Fruit fly (Drosophila melanogaster) whole organism, adult: ENCODE results near the gene CG43102.

Experiments used
- CG11617 ChIP-seq: fragments of 200-800 bp; sonication (Bioruptor generic); optimal IDR thresholded peaks from 2 replicates; lab custom pipeline; 2017; ENCODE audit warnings: mild to moderate bottlenecking, missing biosample characterization, missing genetic modification reagents, missing genetic modification characterization
- CG7045 ChIP-seq: fragments of 200-800 bp; sonication (Bioruptor generic); optimal IDR thresholded peaks from 2 replicates; lab custom pipeline; 2017; ENCODE audit warnings: missing biosample characterization, mild to moderate bottlenecking, missing genetic modification characterization
- Crg-1 ChIP-seq: fragments of 200-800 bp; sonication (Bioruptor generic); optimal IDR thresholded peaks from 2 replicates; lab custom pipeline; 2016; ENCODE audit warnings: missing biosample characterization, missing genetic modification characterization
- Mnt ChIP-seq: fragments of 200-800 bp; sonication (Bioruptor generic); optimal IDR thresholded peaks from 2 replicates; lab custom pipeline; 2016; ENCODE audit warnings: missing biosample characterization, mild to moderate bottlenecking, missing genetic modification characterization
- bab1 ChIP-seq: fragments of 200-800 bp; sonication (Bioruptor generic); optimal IDR thresholded peaks from 3 replicates; lab custom pipeline; 2019; ENCODE audit warnings: missing biosample characterization, mild to moderate bottlenecking, missing genetic modification characterization, moderate library complexity
- cic ChIP-seq: fragments of 200-800 bp; sonication (Bioruptor generic); optimal IDR thresholded peaks from 2 replicates; lab custom pipeline; 2017; ENCODE audit warnings: missing biosample characterization, mild to moderate bottlenecking, missing genetic modification characterization, moderate library complexity
- kay ChIP-seq: fragments of 200-800 bp; sonication (Bioruptor generic); peaks from one replicate; lab custom pipeline; 2016; ENCODE audit warnings: missing biosample characterization, missing genetic modification characterization, borderline replicate concordance
- ovo ChIP-seq: fragments of 200-800 bp; sonication (Bioruptor generic); optimal IDR thresholded peaks from 2 replicates; lab custom pipeline; 2016; ENCODE audit warnings: missing biosample characterization, missing genetic modification characterization

DNA sequence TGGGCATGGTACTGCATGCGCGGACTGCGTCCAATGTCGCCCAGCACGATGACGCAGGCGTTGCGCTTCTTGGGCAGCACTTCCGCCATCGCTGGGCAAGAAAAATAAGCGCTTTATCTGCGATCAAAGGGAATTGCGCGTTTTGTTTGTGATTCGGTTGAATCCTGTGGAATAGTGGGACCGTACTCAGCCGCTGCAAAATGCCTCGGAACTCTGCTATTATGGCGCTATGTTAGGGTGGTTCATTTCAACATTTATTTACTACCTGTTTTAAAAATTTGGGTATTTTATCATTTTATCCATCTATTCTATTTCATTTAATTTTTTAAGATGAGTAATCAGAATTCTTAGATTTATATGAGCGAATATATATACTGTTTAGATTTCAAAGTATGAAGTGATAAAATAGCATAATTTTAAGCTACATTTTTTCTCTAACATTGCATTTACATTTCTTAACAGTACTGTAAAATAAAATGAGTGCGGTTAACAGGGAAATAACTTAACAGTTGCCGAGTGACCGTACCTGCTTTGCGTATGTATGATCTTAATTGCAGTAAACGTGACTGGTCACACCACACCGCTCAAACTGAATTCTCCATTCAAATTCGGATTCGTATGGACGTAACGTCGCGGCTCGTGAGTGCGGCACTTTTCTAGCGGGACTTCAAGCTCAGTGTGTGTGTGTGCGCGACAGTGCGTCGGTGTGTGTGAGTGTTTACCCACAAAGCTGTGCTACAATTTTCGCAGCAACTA is 16.8 kb upstream of the CG43102 start, which contains the start of the genes Alg1 and tinc:
- TF ChIP-seq kay (GFP tag; lab: Kevin White, UChicago), result no peak
- TF ChIP-seq Mnt (GFP tag; lab: Kevin White, UChicago), result peak; percentile 39
- no peak for TF ChIP-seq Crg-1
- peak; percentile 15 for TF ChIP-seq ovo (GFP tag; lab: Kevin White, UChicago)
- TF ChIP-seq CG7045 (GFP tag; lab: Kevin White, UChicago), result peak; percentile 73
- peak; percentile 20 for TF ChIP-seq cic (GFP tag; lab: Kevin White, UChicago)
- peak; percentile 65 for TF ChIP-seq CG11617 (GFP tag; lab: Kevin White, UChicago)
- peak; percentile 86 for TF ChIP-seq bab1
